Worm (Caenorhabditis elegans): ENCODE measurements around the gene gid-2.

ce11 chrX:2452716-2453115, 14.0 kb upstream of the gid-2 start:
- no peak for TF ChIP-seq fos-1 (tag; optimal IDR thresholded peaks at IDR 0.05)
- TF ChIP-seq lin-13 (GFP tag; optimal IDR thresholded peaks at IDR 0.05) = no peak
- no peak for TF ChIP-seq zip-4 (GFP tag; optimal IDR thresholded peaks at IDR 0.05)
- TF ChIP-seq nhr-12 (tag; optimal IDR thresholded peaks at IDR 0.05) = no peak
- TF ChIP-seq C16A3.4 (tag; optimal IDR thresholded peaks at IDR 0.05) = no peak
- no peak for TF ChIP-seq nhr-237 (tag; optimal IDR thresholded peaks at IDR 0.05)
- TF ChIP-seq blmp-1 (tag; optimal IDR thresholded peaks at IDR 0.05) = no peak
- TF ChIP-seq snpc-4 (tag; optimal IDR thresholded peaks at IDR 0.05) = no peak
- TF ChIP-seq nhr-76 (tag; optimal IDR thresholded peaks at IDR 0.05) = no peak
- no peak for TF ChIP-seq aly-2 (tag; optimal IDR thresholded peaks at IDR 0.05)
